Fruit fly (Drosophila melanogaster) whole organism, wandering third instar larva: ENCODE data around the gene CycE.

Experiments used
- Abd-B ChIP-seq: fragments of >200 bp; optimal IDR thresholded peaks from 2 replicates; lab custom pipeline; 2017; ENCODE audit warnings: missing biosample characterization, missing genetic modification characterization
- N ChIP-seq: fragments of >200 bp; optimal IDR thresholded peaks from 2 replicates; lab custom pipeline; 2018; ENCODE audit warnings: missing biosample characterization, missing external identifiers, missing genetic modification characterization
- h ChIP-seq: fragments of 200-800 bp; sonication (Bioruptor generic); optimal IDR thresholded peaks from 3 replicates; lab custom pipeline; 2016; ENCODE audit warnings: missing biosample characterization, mild to moderate bottlenecking, missing genetic modification characterization
- sage ChIP-seq: fragments of 200-800 bp; sonication (Bioruptor generic); optimal IDR thresholded peaks from 2 replicates; lab custom pipeline; 2016; ENCODE audit warnings: missing biosample characterization, mild to moderate bottlenecking, missing genetic modification characterization

dm6 chr2L:15742976-15743375 lies 5.0 kb downstream of the CycE start:
- TF ChIP-seq Abd-B (GFP tag; lab: Kevin White, UChicago) (no peak), h (GFP tag; lab: Kevin White, UChicago) (no peak), N (GFP tag; lab: Kevin White, UChicago) (no peak), sage (no peak)
